Fruit fly (Drosophila melanogaster): ENCODE results near the gene Zw10.

Gene Zw10

dm6 chrX:2603851-2604505 lies at the start of gene Zw10, which contains the start of gene Klp3A (continued):
- TF ChIP-seq CG7368 (GFP tag; optimal IDR thresholded peaks at IDR 0.05) (no peak), fd85E (GFP tag; optimal IDR thresholded peaks at IDR 0.05) (no peak), dsx (GFP tag; optimal IDR thresholded peaks at IDR 0.05; ENCODE audit: poor library complexity, severe bottlenecking) (no peak), Blimp-1 (GFP tag; optimal IDR thresholded peaks at IDR 0.05) (no peak), svp (GFP tag) (no peak), CG16779 (tag; optimal IDR thresholded peaks at IDR 0.05) (no peak), CG6163 (GFP tag; IDR thresholded peaks at IDR 0.05) (no peak), CG31627 (GFP tag; optimal IDR thresholded peaks at IDR 0.05) (peak; percentile 38)

dm6 chrX:2580319-2581008 lies 23.5 kb upstream of the Zw10 start, which contains the start of the genes Vha36-3 and AANATL7:
TSS of gene Vha36-3 (minus strand) at chrX:2580560.
TSS of gene AANATL7 (plus strand) at chrX:2580958.
- no peak for TF ChIP-seq vri (GFP tag; optimal IDR thresholded peaks at IDR 0.05)
- TF ChIP-seq Eip78C (GFP tag): no peak
- TF ChIP-seq CG15336 (GFP tag; IDR thresholded peaks at IDR 0.05): no peak
- no peak for TF ChIP-seq CG8632 (GFP tag; optimal IDR thresholded peaks at IDR 0.05)
- TF ChIP-seq Hr4 (GFP tag; optimal IDR thresholded peaks at IDR 0.05): no peak
- no peak for TF ChIP-seq pdm3 (GFP tag; optimal IDR thresholded peaks at IDR 0.05)
- TF ChIP-seq topi (GFP tag; optimal IDR thresholded peaks at IDR 0.05): no peak

- TF ChIP-seq CG11902 (GFP tag; optimal IDR thresholded peaks at IDR 0.05) (no peak), Eip75B (GFP tag; optimal IDR thresholded peaks at IDR 0.05) (peak; percentile 26), CG32006 (GFP tag; optimal IDR thresholded peaks at IDR 0.05) (peak; percentile 58), cyc (GFP tag; optimal IDR thresholded peaks at IDR 0.05) (peak; percentile 3), CG3032 (tag; optimal IDR thresholded peaks at IDR 0.05) (no peak), CG1621 (tag; optimal IDR thresholded peaks at IDR 0.05) (no peak), CG11294 (GFP tag; IDR thresholded peaks at IDR 0.05) (peak; percentile 47), dsx (GFP tag; optimal IDR thresholded peaks at IDR 0.05; ENCODE audit: poor library complexity, severe bottlenecking) (no peak), CG15336 (GFP tag; IDR thresholded peaks at IDR 0.05) (0 out of 2 replicates have a peak, but pooled peaks have one; percentile 28), Blimp-1 (GFP tag; optimal IDR thresholded peaks at IDR 0.05) (no peak), CG31627 (GFP tag; optimal IDR thresholded peaks at IDR 0.05) (no peak), acj6 (GFP tag; optimal IDR thresholded peaks at IDR 0.05) (peak; percentile 1), Smox (GFP tag; optimal IDR thresholded peaks at IDR 0.05) (peak; percentile 8), Ets96B (tag; optimal IDR thresholded peaks at IDR 0.05) (no peak), Hr39 (GFP tag; optimal IDR thresholded peaks at IDR 0.05) (peak; percentile 23), achi (GFP tag; optimal IDR thresholded peaks at IDR 0.05) (peak; percentile 5), CG6276 (GFP tag; optimal IDR thresholded peaks at IDR 0.05) (peak; percentile 10), lz (GFP tag; optimal IDR thresholded peaks at IDR 0.05) (peak; percentile 15), svp (GFP tag) (peak; percentile 61), CG6808 (GFP tag; optimal IDR thresholded peaks at IDR 0.05) (no peak), Eip78C (GFP tag) (peak; percentile 68), Sox102F (GFP tag; optimal IDR thresholded peaks at IDR 0.05) (no peak), salr (GFP tag; optimal IDR thresholded peaks at IDR 0.05) (no peak), vri (GFP tag; optimal IDR thresholded peaks at IDR 0.05) (no peak), Sox15 (GFP tag; optimal IDR thresholded peaks at IDR 0.05) (no peak), pdm3 (GFP tag; optimal IDR thresholded peaks at IDR 0.05) (peak; percentile 41), CG8632 (GFP tag; optimal IDR thresholded peaks at IDR 0.05) (no peak), net (GFP tag; optimal IDR thresholded peaks at IDR 0.05) (no peak), CG8319 (GFP tag; optimal IDR thresholded peaks at IDR 0.05) (no peak), CG10669 (GFP tag; optimal IDR thresholded peaks at IDR 0.05) (peak; percentile 5), CG3919 (GFP tag; optimal IDR thresholded peaks at IDR 0.05) (peak; percentile 9), topi (GFP tag; optimal IDR thresholded peaks at IDR 0.05) (peak; percentile 19), CG4318 (GFP tag; optimal IDR thresholded peaks at IDR 0.05) (peak; percentile 15), Hr4 (GFP tag; optimal IDR thresholded peaks at IDR 0.05) (peak; percentile 53), Ets21C (GFP tag; optimal IDR thresholded peaks at IDR 0.05) (no peak), eg (GFP tag; IDR thresholded peaks at IDR 0.05) (peak; percentile 68), CG8119 (GFP tag; IDR thresholded peaks at IDR 0.05) (peak; percentile 34; the same call in 1 of the 3 replicates), OdsH (GFP tag; optimal IDR thresholded peaks at IDR 0.05) (peak; percentile 45), fkh (GFP tag; optimal IDR thresholded peaks at IDR 0.05) (no peak)
These were observed 22.0 kb upstream of the Zw10 start for dm6 chrX:2581793-2582503.

All from whole organism, prepupa.